Worm (Caenorhabditis elegans) whole organism, late embryonic: Measurements from ENCODE around the gene prdx-6.

Experiments
- npax-4 ChIP-seq: sonication (generic microtip); optimal IDR thresholded peaks from 2 replicates; lab custom pipeline; 2016; ENCODE audit warnings: missing genetic modification characterization, missing compliant biosample characterization
- pat-9 ChIP-seq: fragments of 200-800 bp; sonication (Bioruptor generic); optimal IDR thresholded peaks from 2 replicates; lab custom pipeline; 2018; ENCODE audit warnings: mild to moderate bottlenecking, missing genetic modification characterization, moderate library complexity, missing compliant biosample characterization

ce11 chrIV:177487-177886 lies 40.9 kb upstream of the prdx-6 start:
- TF ChIP-seq npax-4 (no peak), pat-9 (tag; lab: Kevin White, UChicago) (no peak)
